Worm (Caenorhabditis elegans) whole organism, mixed stage, embryonic: ENCODE data around the gene bath-31.

ENCODE experiments used
- bed-3 ChIP-seq: fragments of 200-800 bp; sonication (Bioruptor generic); optimal IDR thresholded peaks from 3 replicates; lab custom pipeline; 2018; ENCODE audit warnings: mild to moderate bottlenecking, missing genetic modification characterization, moderate library complexity, missing compliant biosample characterization
- blmp-1 ChIP-seq: fragments of 150-350 bp; optimal IDR thresholded peaks from 2 replicates; lab custom pipeline; 2014; ENCODE audit warnings: missing biosample characterization, missing genetic modification characterization
- ceh-39 ChIP-seq: fragments of 150-350 bp; optimal IDR thresholded peaks from 2 replicates; lab custom pipeline; 2014; ENCODE audit warnings: missing biosample characterization, missing genetic modification characterization
- ceh-43 ChIP-seq: fragments of 200-800 bp; sonication (Bioruptor generic); optimal IDR thresholded peaks from 2 replicates; lab custom pipeline; 2018; ENCODE audit warnings: mild to moderate bottlenecking, missing genetic modification characterization, moderate library complexity, missing compliant biosample characterization
- ces-1 ChIP-seq: fragments of 150-350 bp; optimal IDR thresholded peaks from 2 replicates; lab custom pipeline; 2014; ENCODE audit warnings: missing biosample characterization, missing genetic modification reagents, missing genetic modification characterization
- cnd-1 ChIP-seq: fragments of 200-800 bp; sonication (Bioruptor generic); optimal IDR thresholded peaks from 2 replicates; lab custom pipeline; 2018; ENCODE audit warnings: mild to moderate bottlenecking, missing genetic modification characterization, missing compliant biosample characterization
- drap-1 ChIP-seq: fragments of 200-800 bp; sonication (Bioruptor generic); optimal IDR thresholded peaks from 3 replicates; lab custom pipeline; 2018; ENCODE audit warnings: mild to moderate bottlenecking, missing genetic modification characterization, missing compliant biosample characterization
- elt-1 ChIP-seq: sonication (generic microtip); optimal IDR thresholded peaks from 2 replicates; lab custom pipeline; 2017; ENCODE audit warnings: missing genetic modification characterization, mild to moderate bottlenecking, missing compliant biosample characterization, antibody characterized with exemption, moderate library complexity, borderline replicate concordance; ENCODE audit not compliant: insufficient read depth
- elt-3 ChIP-seq: fragments of 150-350 bp; optimal IDR thresholded peaks from 2 replicates; lab custom pipeline; 2014; ENCODE audit warnings: missing biosample characterization, missing genetic modification characterization
- flh-1 ChIP-seq: fragments of 200-800 bp; sonication (Bioruptor generic); optimal IDR thresholded peaks from 2 replicates; lab custom pipeline; 2018; ENCODE audit warnings: mild to moderate bottlenecking, missing genetic modification characterization, moderate library complexity, missing compliant biosample characterization
- hlh-1 ChIP-seq: fragments of 150-350 bp; optimal IDR thresholded peaks from 2 replicates; lab custom pipeline; 2014; ENCODE audit warnings: missing biosample characterization, missing genetic modification reagents, missing genetic modification characterization
- lin-32 ChIP-seq: fragments of 200-800 bp; sonication (Bioruptor generic); optimal IDR thresholded peaks from 2 replicates; lab custom pipeline; 2018; ENCODE audit warnings: mild to moderate bottlenecking, missing genetic modification characterization, missing compliant biosample characterization
- lsy-2 ChIP-seq: fragments of 150-350 bp; optimal IDR thresholded peaks from 2 replicates; lab custom pipeline; 2014; ENCODE audit warnings: missing biosample characterization, missing genetic modification characterization
- mab-5 ChIP-seq: fragments of 150-350 bp; optimal IDR thresholded peaks from 2 replicates; lab custom pipeline; 2014; ENCODE audit warnings: missing biosample characterization, missing genetic modification characterization
- mep-1 ChIP-seq: fragments of 150-350 bp; optimal IDR thresholded peaks from 2 replicates; lab custom pipeline; 2017; ENCODE audit warnings: missing biosample characterization, missing genetic modification reagents, missing genetic modification characterization, inconsistent platforms
- mls-2 ChIP-seq: sonication (generic microtip); optimal IDR thresholded peaks from 2 replicates; lab custom pipeline; 2016; ENCODE audit warnings: mild to moderate bottlenecking, missing genetic modification characterization, moderate library complexity, missing compliant biosample characterization
- nhr-12 ChIP-seq: fragments of 150-350 bp; optimal IDR thresholded peaks from 2 replicates; lab custom pipeline; 2014; ENCODE audit warnings: missing biosample characterization, missing genetic modification characterization
- nhr-2 ChIP-seq: fragments of 150-350 bp; optimal IDR thresholded peaks from 2 replicates; lab custom pipeline; 2014; ENCODE audit warnings: missing biosample characterization, missing genetic modification characterization
- nhr-237 ChIP-seq: fragments of 150-350 bp; optimal IDR thresholded peaks from 2 replicates; lab custom pipeline; 2014; ENCODE audit warnings: missing biosample characterization, missing genetic modification characterization
- nhr-28 ChIP-seq: fragments of 150-350 bp; optimal IDR thresholded peaks from 2 replicates; lab custom pipeline; 2014; ENCODE audit warnings: missing biosample characterization, missing genetic modification characterization
- nhr-76 ChIP-seq: sonication (generic microtip); optimal IDR thresholded peaks from 2 replicates; lab custom pipeline; 2017; ENCODE audit warnings: missing biosample characterization, missing genetic modification characterization
- pha-4 ChIP-seq: fragments of 150-350 bp; optimal IDR thresholded peaks from 2 replicates; lab custom pipeline; 2018; ENCODE audit warnings: missing biosample characterization, missing genetic modification reagents, missing genetic modification characterization
- sem-2 ChIP-seq: fragments of 200-800 bp; sonication (Bioruptor generic); optimal IDR thresholded peaks from 2 replicates; lab custom pipeline; 2018; ENCODE audit warnings: mild to moderate bottlenecking, missing genetic modification characterization, missing compliant biosample characterization
- snpc-4 ChIP-seq: fragments of 150-350 bp; optimal IDR thresholded peaks from 2 replicates; lab custom pipeline; 2014; ENCODE audit warnings: missing biosample characterization, missing genetic modification characterization
- sptf-1 ChIP-seq: sonication (generic microtip); optimal IDR thresholded peaks from 2 replicates; lab custom pipeline; 2017; ENCODE audit warnings: mild to moderate bottlenecking, missing genetic modification characterization, moderate library complexity, missing compliant biosample characterization
- unc-120 ChIP-seq: sonication (generic microtip); optimal IDR thresholded peaks from 2 replicates; lab custom pipeline; 2017; ENCODE audit warnings: missing genetic modification characterization, missing compliant biosample characterization; ENCODE audit not compliant: poor library complexity, severe bottlenecking
- unc-39 ChIP-seq: fragments of 150-350 bp; optimal IDR thresholded peaks from 2 replicates; lab custom pipeline; 2014; ENCODE audit warnings: missing biosample characterization, missing genetic modification characterization
- unc-62 ChIP-seq: fragments of 150-350 bp; optimal IDR thresholded peaks from 2 replicates; lab custom pipeline; 2014; ENCODE audit warnings: missing biosample characterization, missing genetic modification reagents, missing genetic modification characterization
- zip-8 ChIP-seq: fragments of 150-350 bp; optimal IDR thresholded peaks from 2 replicates; lab custom pipeline; 2014; ENCODE audit warnings: missing biosample characterization, missing genetic modification characterization
- ztf-11 ChIP-seq: fragments of 150-350 bp; optimal IDR thresholded peaks from 2 replicates; lab custom pipeline; 2014; ENCODE audit warnings: missing biosample characterization, missing genetic modification characterization

bath-31 gene

DNA sequence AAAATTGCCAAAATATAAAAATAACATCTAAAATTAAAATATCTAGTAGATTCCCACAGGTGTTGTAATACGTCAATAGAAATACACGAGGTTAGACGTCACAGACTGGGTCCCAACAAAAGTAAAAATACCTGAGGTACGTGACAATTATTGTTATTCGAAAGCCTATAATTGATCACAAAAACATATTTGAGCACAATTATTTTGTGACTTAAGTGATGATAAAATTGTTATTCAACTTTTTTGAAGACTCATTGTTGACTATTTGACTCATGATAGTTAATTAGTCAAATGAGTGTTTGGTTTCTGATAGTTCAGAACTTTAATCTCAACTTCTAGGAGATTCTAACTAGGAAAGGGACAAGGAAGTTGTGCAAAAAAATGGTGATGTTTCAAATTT lies 46.0 kb downstream of the bath-31 start:
- TF ChIP-seq unc-62 (GFP tag; lab: Kevin White, UChicago) (no peak), drap-1 (GFP tag; lab: Kevin White, UChicago) (no peak), lsy-2 (tag; lab: Kevin White, UChicago) (no peak), sptf-1 (no peak), snpc-4 (tag; lab: Kevin White, UChicago) (no peak), elt-1 (no peak), nhr-2 (tag; lab: Kevin White, UChicago) (no peak)

DNA sequence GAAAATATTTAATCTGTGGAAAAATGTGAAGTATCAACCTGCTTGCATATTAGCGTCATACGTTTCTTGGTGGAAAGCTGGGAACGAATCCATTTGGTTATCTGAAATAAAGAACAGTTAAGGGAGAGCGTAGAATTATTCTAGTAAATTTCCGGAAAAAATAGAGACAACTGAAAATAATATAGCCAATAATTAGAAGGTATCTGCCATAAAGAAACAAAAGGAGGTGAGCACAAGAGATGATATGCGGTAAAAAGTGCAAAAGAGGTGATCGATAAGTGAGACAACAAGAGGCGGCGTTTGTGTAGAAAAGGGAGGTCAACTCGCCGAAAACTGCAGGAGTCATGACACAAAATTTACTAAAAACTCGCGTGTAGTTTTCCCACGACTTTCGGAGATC lies 47.7 kb downstream of the bath-31 start, which contains the start of gene T24E12.11:
Gene T24E12.11 (minus strand): TSS at position 101 of the 400 bp plus-strand sequence.
- TF ChIP-seq blmp-1 (no peak), snpc-4 (tag; lab: Kevin White, UChicago) (no peak), ztf-11 (no peak), nhr-28 (tag; lab: Kevin White, UChicago) (no peak), ceh-43 (no peak), mls-2 (no peak), lin-32 (GFP tag; lab: Kevin White, UChicago) (no peak), unc-120 (tag; lab: Kevin White, UChicago) (no peak), sem-2 (GFP tag; lab: Kevin White, UChicago) (no peak), ces-1 (GFP tag; lab: Kevin White, UChicago) (no peak), unc-39 (no peak), ceh-39 (tag; lab: Kevin White, UChicago) (no peak), nhr-76 (tag; lab: Kevin White, UChicago) (no peak)

- no peak for TF ChIP-seq mep-1 (tag; lab: Kevin White, UChicago)
- TF ChIP-seq ztf-11: no peak
- TF ChIP-seq mab-5 (tag; lab: Kevin White, UChicago): no peak
- TF ChIP-seq flh-1 (GFP tag; lab: Kevin White, UChicago): no peak
- TF ChIP-seq nhr-237 (tag; lab: Kevin White, UChicago): no peak
- no peak for TF ChIP-seq unc-120 (tag; lab: Kevin White, UChicago)
- TF ChIP-seq elt-3: no peak
- TF ChIP-seq bed-3 (GFP tag; lab: Kevin White, UChicago): no peak
- TF ChIP-seq hlh-1 (tag; lab: Kevin White, UChicago): no peak
- TF ChIP-seq pha-4: no peak
- no peak for TF ChIP-seq nhr-12
- no peak for TF ChIP-seq unc-39
- no peak for TF ChIP-seq zip-8 (tag; lab: Kevin White, UChicago)
- no peak for TF ChIP-seq nhr-28 (tag; lab: Kevin White, UChicago)
- TF ChIP-seq, all 35 proteins: peak for 0
Observed at ce11 chrII:3781238-3781637, 49.5 kb downstream of the bath-31 start.

ce11 chrII:3782309-3783000 lies 50.7 kb downstream of the bath-31 start, which contains the start of gene T24E12.2:
Gene T24E12.2, plus strand, starts transcription at chrII:3782950.
- TF ChIP-seq cnd-1 (tag; lab: Kevin White, UChicago) (no peak), zip-8 (tag; lab: Kevin White, UChicago) (peak; percentile 99)
